Worm (Caenorhabditis elegans) whole organism, young adult: Measurements from ENCODE around the gene ulp-1.

ENCODE experiments used
- B0035.1 ChIP-seq: sonication (generic microtip); optimal IDR thresholded peaks from 2 replicates; lab custom pipeline; 2016; ENCODE audit warnings: missing genetic modification characterization, mild to moderate bottlenecking, missing compliant biosample characterization, missing genotype, missing genetic modification reagents
- B0336.3 ChIP-seq: fragments of 200-800 bp; sonication (Bioruptor generic); IDR thresholded peaks from 2 replicates; pipeline ENCODE4 v1.3.6; 2022; ENCODE audit warnings: missing genetic modification characterization, missing compliant biosample characterization
- F33H1.4 ChIP-seq: fragments of 200-800 bp; sonication (Bioruptor generic); IDR thresholded peaks from 2 replicates; pipeline ENCODE4 v1.3.6; 2022; ENCODE audit warnings: missing genetic modification reagents, missing genetic modification characterization, missing compliant biosample characterization
- F39B2.1 ChIP-seq: fragments of 200-800 bp; sonication (Bioruptor generic); IDR thresholded peaks from 2 replicates; pipeline ENCODE4 v1.3.6; 2022; ENCODE audit warnings: missing genetic modification reagents, missing genetic modification characterization, missing compliant biosample characterization
- F49E8.2 ChIP-seq: sonication (generic microtip); optimal IDR thresholded peaks from 3 replicates; lab custom pipeline; 2017; ENCODE audit warnings: missing genetic modification characterization, mild to moderate bottlenecking, missing compliant biosample characterization, antibody characterized with exemption, moderate library complexity; ENCODE audit not compliant: insufficient read depth
- F57A8.1 ChIP-seq: fragments of 200-800 bp; sonication (Bioruptor generic); optimal IDR thresholded peaks from 2 replicates; lab custom pipeline; 2018; ENCODE audit warnings: mild to moderate bottlenecking, missing genetic modification characterization, moderate library complexity, missing compliant biosample characterization
- Y53G8AR.9 ChIP-seq: fragments of 200-800 bp; sonication (Bioruptor generic); conservative IDR thresholded peaks from 2 replicates; pipeline ENCODE4 v1.3.6; 2022; ENCODE audit warnings: missing genetic modification reagents, missing genetic modification characterization, missing compliant biosample characterization
- Y56A3A.18 ChIP-seq: fragments of 200-800 bp; sonication (Bioruptor generic); IDR thresholded peaks from 2 replicates; pipeline ENCODE4 v1.3.6; 2022; ENCODE audit warnings: missing genetic modification reagents, missing genetic modification characterization, missing compliant biosample characterization
- Y79H2A.3 ChIP-seq: fragments of 200-800 bp; sonication (Bioruptor generic); conservative IDR thresholded peaks from 2 replicates; pipeline ENCODE4 v1.3.6; 2022; ENCODE audit warnings: missing genetic modification reagents, missing genetic modification characterization, missing compliant biosample characterization
- atf-7 ChIP-seq: sonication (generic microtip); optimal IDR thresholded peaks from 2 replicates; lab custom pipeline; 2017; ENCODE audit warnings: mild to moderate bottlenecking, missing genetic modification characterization, missing compliant biosample characterization
- attf-5 ChIP-seq: fragments of 200-800 bp; sonication (Bioruptor generic); optimal IDR thresholded peaks from 2 replicates; lab custom pipeline; 2018; ENCODE audit warnings: mild to moderate bottlenecking, missing genetic modification characterization, missing compliant biosample characterization
- bed-1 ChIP-seq: fragments of 200-800 bp; sonication (Bioruptor generic); IDR thresholded peaks from 2 replicates; pipeline ENCODE4 v1.3.6; 2022; ENCODE audit warnings: missing genetic modification reagents, missing genetic modification characterization, missing compliant biosample characterization
- ceh-27 ChIP-seq: fragments of 200-800 bp; sonication (Bioruptor generic); optimal IDR thresholded peaks from 2 replicates; lab custom pipeline; 2018; ENCODE audit warnings: mild to moderate bottlenecking, missing genetic modification characterization, moderate library complexity, missing compliant biosample characterization
- chd-7 ChIP-seq: sonication (generic microtip); optimal IDR thresholded peaks from 2 replicates; lab custom pipeline; 2016; ENCODE audit warnings: mild to moderate bottlenecking, missing genetic modification characterization, moderate library complexity, missing compliant biosample characterization
- die-1 ChIP-seq: sonication (generic microtip); optimal IDR thresholded peaks from 2 replicates; lab custom pipeline; 2016; ENCODE audit warnings: missing genotype, mild to moderate bottlenecking, missing genetic modification characterization, missing compliant biosample characterization
- egl-44 ChIP-seq: fragments of 200-800 bp; sonication (Bioruptor generic); IDR thresholded peaks from 2 replicates; pipeline ENCODE4 v1.3.6; 2022; ENCODE audit warnings: missing genetic modification reagents, missing genetic modification characterization, missing compliant biosample characterization
- fkh-3 ChIP-seq: sonication (generic microtip); optimal IDR thresholded peaks from 2 replicates; lab custom pipeline; 2016; ENCODE audit warnings: mild to moderate bottlenecking, missing genetic modification characterization, missing compliant biosample characterization
- hlh-12 ChIP-seq: sonication (generic microtip); optimal IDR thresholded peaks from 2 replicates; lab custom pipeline; 2016; ENCODE audit warnings: missing genetic modification characterization, missing compliant biosample characterization
- hrde-1 ChIP-seq: sonication (generic microtip); optimal IDR thresholded peaks from 2 replicates; lab custom pipeline; 2016; ENCODE audit warnings: missing genetic modification characterization, mild to moderate bottlenecking, missing compliant biosample characterization, moderate library complexity, missing genotype, missing genetic modification reagents, borderline replicate concordance
- let-526 ChIP-seq: fragments of 200-800 bp; sonication (Bioruptor generic); IDR thresholded peaks from 2 replicates; pipeline ENCODE4 v1.3.6; 2022; ENCODE audit warnings: missing genetic modification reagents, missing genetic modification characterization, missing compliant biosample characterization
- lir-1 ChIP-seq: fragments of 200-800 bp; sonication (Bioruptor generic); conservative IDR thresholded peaks from 2 replicates; pipeline ENCODE4 v1.3.6; 2022; ENCODE audit warnings: missing genetic modification reagents, missing genetic modification characterization, missing compliant biosample characterization
- lsl-1 ChIP-seq: fragments of 200-800 bp; sonication (Bioruptor generic); optimal IDR thresholded peaks from 2 replicates; lab custom pipeline; 2018; ENCODE audit warnings: mild to moderate bottlenecking, missing genetic modification characterization, moderate library complexity, missing compliant biosample characterization
- madf-3 ChIP-seq: fragments of 200-800 bp; sonication (Bioruptor generic); IDR thresholded peaks from 2 replicates; pipeline ENCODE4 v1.3.6; 2022; ENCODE audit warnings: missing genetic modification reagents, missing genetic modification characterization, missing compliant biosample characterization
- mcd-1 ChIP-seq: fragments of 200-800 bp; sonication (Bioruptor generic); IDR thresholded peaks from 2 replicates; pipeline ENCODE4 v1.3.6; 2022; ENCODE audit warnings: missing genetic modification reagents, missing genetic modification characterization, missing compliant biosample characterization
- nhr-27 ChIP-seq: fragments of 200-800 bp; sonication (Bioruptor generic); optimal IDR thresholded peaks from 2 replicates; lab custom pipeline; 2018; ENCODE audit warnings: mild to moderate bottlenecking, missing genetic modification characterization, moderate library complexity, missing compliant biosample characterization
- nhr-80 ChIP-seq: sonication (generic microtip); optimal IDR thresholded peaks from 2 replicates; lab custom pipeline; 2016; ENCODE audit warnings: missing genetic modification characterization, missing compliant biosample characterization
- repo-1 ChIP-seq: sonication (generic microtip); optimal IDR thresholded peaks from 2 replicates; lab custom pipeline; 2017; ENCODE audit warnings: mild to moderate bottlenecking, missing genetic modification characterization, missing compliant biosample characterization
- snpc-4 ChIP-seq, 5 experiments: fragments of 150-350 bp in 1 of 5; sonication (generic microtip) in 4 of 5; optimal IDR thresholded peaks; 2 replicates each; lab custom pipeline; 2014 to 2018; ENCODE audit warnings: missing genetic modification characterization in 5 of 5, missing biosample characterization in 3 of 5, antibody characterized with exemption in 2 of 5, mild to moderate bottlenecking in 2 of 5, missing compliant biosample characterization in 2 of 5, missing genotype in 2 of 5, moderate library complexity in 2 of 5, missing genetic modification reagents in 1 of 5
- somi-1 ChIP-seq: fragments of 200-800 bp; sonication (Bioruptor generic); optimal IDR thresholded peaks from 2 replicates; lab custom pipeline; 2018; ENCODE audit warnings: mild to moderate bottlenecking, missing genetic modification characterization, missing compliant biosample characterization
- sptf-2 ChIP-seq: fragments of 200-800 bp; sonication (Bioruptor generic); optimal IDR thresholded peaks from 2 replicates; lab custom pipeline; 2018; ENCODE audit warnings: mild to moderate bottlenecking, missing genetic modification characterization, missing compliant biosample characterization
- xnd-1 ChIP-seq: sonication (generic microtip); optimal IDR thresholded peaks from 2 replicates; lab custom pipeline; 2016; ENCODE audit warnings: missing genotype, missing genetic modification reagents, missing genetic modification characterization, missing compliant biosample characterization
- zfh-2 ChIP-seq: fragments of 200-800 bp; sonication (Bioruptor generic); conservative IDR thresholded peaks from 2 replicates; pipeline ENCODE4 v1.3.6; 2022; ENCODE audit warnings: missing genetic modification reagents, missing genetic modification characterization, missing compliant biosample characterization
- ztf-18 ChIP-seq: sonication (generic microtip); optimal IDR thresholded peaks from 2 replicates; lab custom pipeline; 2016; ENCODE audit warnings: missing genotype, mild to moderate bottlenecking, missing genetic modification characterization, missing compliant biosample characterization
- ztf-22 ChIP-seq: fragments of 200-800 bp; sonication (Bioruptor generic); optimal IDR thresholded peaks from 2 replicates; lab custom pipeline; 2018; ENCODE audit warnings: mild to moderate bottlenecking, missing genetic modification characterization, moderate library complexity, missing compliant biosample characterization

The ulp-1 gene

DNA sequence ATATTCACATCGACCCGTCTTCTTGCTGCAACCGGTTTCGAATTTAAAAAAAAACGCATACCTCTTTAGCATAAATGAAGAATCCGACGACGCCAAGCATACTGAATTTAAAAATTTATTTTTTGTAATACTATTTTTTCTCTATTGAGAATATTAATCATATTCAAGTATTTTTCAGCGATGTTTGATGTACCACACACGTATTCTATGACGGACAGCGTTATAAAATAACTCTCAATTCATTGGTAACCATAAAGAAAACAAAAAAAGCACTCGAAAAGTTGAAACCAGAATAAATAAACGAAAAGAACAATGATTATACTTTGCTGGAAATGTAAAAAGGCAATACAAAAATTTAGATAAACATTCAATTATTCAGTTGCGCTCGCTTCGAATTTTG lies 10.1 kb downstream of the ulp-1 start, which contains the start of gene T10F2.5:
T10F2.5 (minus strand) TSS at position 101 of the 400 bp plus-strand sequence.
- TF ChIP-seq ztf-22 (GFP tag; lab: Kevin White, UChicago) = no peak
- TF ChIP-seq hrde-1 = peak; percentile 14
- no peak for TF ChIP-seq zfh-2 (GFP tag; lab: Robert Waterston, UW)
- no peak for TF ChIP-seq nhr-80 (tag; lab: Kevin White, UChicago)
- TF ChIP-seq bed-1 (GFP tag; lab: Robert Waterston, UW) = no peak

DNA sequence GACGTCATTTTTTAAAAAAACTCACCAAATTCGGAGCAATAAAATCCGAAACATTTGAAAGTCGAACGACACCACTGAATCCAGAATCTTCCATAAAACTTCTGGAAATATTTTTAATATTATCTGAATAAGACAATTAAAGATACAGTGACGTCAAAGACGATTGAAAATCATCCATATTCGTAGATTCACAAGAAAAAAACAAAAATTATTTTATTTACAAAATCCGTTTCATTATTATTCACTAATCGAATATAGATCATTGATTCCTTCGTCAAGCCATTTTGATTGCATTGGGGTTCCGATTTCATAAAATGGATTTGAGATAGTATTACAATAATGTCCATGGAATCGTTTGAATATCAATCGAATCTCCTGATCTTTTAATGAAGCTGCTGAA lies 10.9 kb downstream of the ulp-1 start, which contains the start of gene oxy-4:
oxy-4 (minus strand) TSS at position 101 of the 400 bp plus-strand sequence.
- no peak for TF ChIP-seq die-1 (tag; lab: Kevin White, UChicago)
- no peak for TF ChIP-seq F33H1.4 (GFP tag; lab: Robert Waterston, UW)
- TF ChIP-seq egl-44 (GFP tag; lab: Robert Waterston, UW) = no peak
- TF ChIP-seq B0336.3 (GFP tag; lab: Robert Waterston, UW) = no peak
- TF ChIP-seq zfh-2 (GFP tag; lab: Robert Waterston, UW) = no peak
- no peak for TF ChIP-seq repo-1 (tag; lab: Kevin White, UChicago)
- no peak for TF ChIP-seq madf-3 (GFP tag; lab: Robert Waterston, UW)
- no peak for TF ChIP-seq lsl-1 (GFP tag; lab: Kevin White, UChicago)
- no peak for TF ChIP-seq chd-7
- TF ChIP-seq lir-1 (GFP tag; lab: Robert Waterston, UW) = no peak
- no peak for TF ChIP-seq F57A8.1 (GFP tag; lab: Kevin White, UChicago)
- no peak for TF ChIP-seq Y56A3A.18
- TF ChIP-seq xnd-1 = no peak
- no peak for TF ChIP-seq nhr-27 (tag; lab: Kevin White, UChicago)
- no peak for TF ChIP-seq ceh-27 (GFP tag; lab: Kevin White, UChicago)
- TF ChIP-seq atf-7 = no peak
- no peak for TF ChIP-seq ztf-18 (tag; lab: Kevin White, UChicago)
- no peak for TF ChIP-seq sptf-2

DNA sequence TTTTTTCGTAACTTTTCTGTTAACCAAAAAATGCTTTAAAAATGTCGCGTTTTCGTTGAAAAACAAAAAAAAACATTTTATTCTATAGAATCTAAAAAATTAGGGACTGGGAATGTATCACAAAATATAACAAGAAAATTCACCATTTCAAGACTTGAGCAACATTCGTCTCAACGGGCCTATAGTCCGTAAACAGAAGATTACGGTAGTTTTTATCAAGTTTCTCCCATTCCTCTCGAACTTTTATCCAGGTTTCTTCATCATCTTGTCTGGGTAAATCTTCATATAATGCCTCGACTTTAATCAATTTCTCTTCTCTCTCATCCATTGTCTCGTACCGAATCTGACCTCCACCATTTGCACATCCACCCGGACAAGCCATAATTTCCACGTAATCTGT lies 14.2 kb downstream of the ulp-1 start:
- TF ChIP-seq nhr-80 (tag; lab: Kevin White, UChicago) (no peak), fkh-3 (tag; lab: Kevin White, UChicago) (no peak), Y79H2A.3 (0 out of 2 replicates have a peak, but pooled peaks have one; percentile 31), B0035.1 (tag; lab: Kevin White, UChicago) (no peak), Y53G8AR.9 (GFP tag; lab: Robert Waterston, UW) (peak; percentile 54; the same call in 1 of the 2 replicates), let-526 (GFP tag; lab: Robert Waterston, UW) (no peak), Y56A3A.18 (0 out of 2 replicates have a peak, but pooled peaks have one; percentile 41), lsl-1 (GFP tag; lab: Kevin White, UChicago) (peak; percentile 2), somi-1 (GFP tag; lab: Kevin White, UChicago) (no peak), F49E8.2 (tag; lab: Kevin White, UChicago) (peak; percentile 57)

DNA sequence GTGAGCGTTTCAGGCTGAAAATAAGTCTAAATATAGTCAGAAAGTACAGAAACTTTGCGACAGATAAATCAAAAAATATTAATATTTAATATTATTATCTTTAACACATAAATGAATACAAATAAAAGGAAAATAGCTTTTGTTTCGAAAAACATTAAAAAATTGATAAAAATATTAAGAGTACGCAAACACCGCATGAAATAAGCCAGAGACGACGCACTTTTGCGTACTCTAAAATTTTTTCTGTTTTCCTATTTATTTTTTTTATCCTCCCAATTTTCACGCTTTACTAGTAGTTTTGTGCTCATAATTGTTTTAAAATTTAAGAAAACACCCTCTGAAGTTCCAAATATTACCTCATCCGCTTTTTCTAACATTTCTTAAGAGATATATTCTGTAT lies 16.5 kb downstream of the ulp-1 start, which contains the start of the genes rbm-42 and grwd-1:
rbm-42 (minus strand) TSS at position 93 of the 400 bp plus-strand sequence.
grwd-1 (plus strand) TSS at position 328 of the 400 bp plus-strand sequence.
- no peak for TF ChIP-seq mcd-1 (GFP tag; lab: Robert Waterston, UW)
- peak; percentile 58 for TF ChIP-seq snpc-4 (GFP tag; optimal IDR thresholded peaks at IDR 0.05; lab: Kevin White, UChicago)
- no peak for TF ChIP-seq snpc-4 (tag; optimal IDR thresholded peaks at IDR 0.05; lab: Kevin White, UChicago)
- TF ChIP-seq attf-5 (GFP tag; lab: Kevin White, UChicago) = peak; percentile 42
- TF ChIP-seq hlh-12 (tag; lab: Kevin White, UChicago) = no peak
- no peak for TF ChIP-seq F39B2.1 (GFP tag; lab: Robert Waterston, UW)
